Worm (Caenorhabditis elegans): ENCODE results near the gene F01G4.6.
"Not testable (repeated sequence)": the region's sequence is repeated elsewhere in the genome, so short reads cannot be mapped to it uniquely, and the experiment has no call there.

ce11 chrIV:11198983-11199382, 49.7 kb upstream of the F01G4.6 start, which contains the start of gene R07H5.16:
- not testable (repeated sequence) for TF ChIP-seq nhr-25 (tag; optimal IDR thresholded peaks at IDR 0.05); unc-62 (GFP tag; optimal IDR thresholded peaks at IDR 0.05); nhr-237 (tag; optimal IDR thresholded peaks at IDR 0.05); R02D3.7 (tag; optimal IDR thresholded peaks at IDR 0.05); egl-27 (tag; optimal IDR thresholded peaks at IDR 0.05); ztf-11 (tag; optimal IDR thresholded peaks at IDR 0.05)
